Worm (Caenorhabditis elegans) whole organism, midembryonic: Measurements from ENCODE around the gene H38K22.6.

ENCODE experiments used
- T22C8.4 ChIP-seq: fragments of 200-800 bp; sonication (Bioruptor generic); IDR thresholded peaks from 2 replicates; pipeline ENCODE4 v1.3.6; 2022; ENCODE audit warnings: missing genetic modification characterization, missing compliant biosample characterization
- flt-1 ChIP-seq: fragments of 200-800 bp; sonication (Bioruptor generic); IDR thresholded peaks from 2 replicates; pipeline ENCODE4 v1.3.6; 2022; ENCODE audit warnings: missing genetic modification characterization, missing compliant biosample characterization
- klf-2 ChIP-seq: fragments of 200-800 bp; sonication (Bioruptor generic); conservative IDR thresholded peaks from 2 replicates; pipeline ENCODE4 v1.3.6; 2022; ENCODE audit warnings: missing genetic modification reagents, missing genetic modification characterization, missing compliant biosample characterization
- med-1 ChIP-seq: sonication (generic microtip); optimal IDR thresholded peaks from 2 replicates; lab custom pipeline; 2017; ENCODE audit warnings: missing genetic modification characterization, mild to moderate bottlenecking, missing compliant biosample characterization, antibody characterized with exemption, missing genetic modification reagents; ENCODE audit not compliant: insufficient read depth
- ref-1 ChIP-seq: fragments of 200-800 bp; sonication (Bioruptor generic); conservative IDR thresholded peaks from 2 replicates; pipeline ENCODE4 v1.3.6; 2022; ENCODE audit warnings: missing genetic modification reagents, missing genetic modification characterization, missing compliant biosample characterization
- tab-1 ChIP-seq: fragments of 200-800 bp; sonication (Bioruptor generic); IDR thresholded peaks from 2 replicates; pipeline ENCODE4 v1.3.6; 2022; ENCODE audit warnings: missing genetic modification characterization, missing compliant biosample characterization

ce11 chrIII:4276277-4276676 lies 43.9 kb upstream of the H38K22.6 start:
- no peak for TF ChIP-seq T22C8.4 (GFP tag; lab: Robert Waterston, UW)
- TF ChIP-seq flt-1 (GFP tag; lab: Robert Waterston, UW) = no peak; the same call in 1 of the 2 replicates
- no peak for TF ChIP-seq klf-2 (GFP tag; lab: Robert Waterston, UW)
- TF ChIP-seq tab-1 (GFP tag; lab: Robert Waterston, UW) = no peak
- no peak for TF ChIP-seq ref-1 (GFP tag; lab: Robert Waterston, UW)
- TF ChIP-seq med-1 (GFP tag; lab: Kevin White, UChicago) = no peak
